Worm (Caenorhabditis elegans): ENCODE measurements around the gene F59E12.9.

Gene F59E12.9

DNA sequence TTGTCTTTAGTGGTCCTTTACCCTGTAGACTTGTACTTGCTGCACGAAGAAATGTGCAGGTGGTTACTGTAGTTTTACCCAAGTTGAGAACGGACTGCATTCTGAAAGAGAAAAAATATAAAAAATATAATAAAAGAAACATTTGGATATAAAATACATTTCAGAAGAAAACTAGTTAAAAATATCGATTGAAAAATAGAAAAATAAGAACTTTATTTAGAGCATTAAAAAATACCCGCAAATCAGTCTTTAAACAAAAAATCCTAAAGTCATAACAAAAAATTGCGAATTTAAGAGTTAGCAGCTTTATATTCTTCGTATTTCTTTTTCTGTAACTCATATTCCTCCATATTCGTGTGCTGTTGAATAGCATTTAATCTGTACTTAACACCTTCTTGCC lies 22.0 kb upstream of the F59E12.9 start, which contains the start of gene C25H3.7:
TSS of gene C25H3.7 (minus strand) at position 101 of the 400 bp plus-strand sequence.
- TF ChIP-seq F13C5.2 (tag; optimal IDR thresholded peaks at IDR 0.05) (no peak), ets-7 (tag; optimal IDR thresholded peaks at IDR 0.05) (no peak), B0310.2 (tag; optimal IDR thresholded peaks at IDR 0.05) (no peak), hnd-1 (tag; optimal IDR thresholded peaks at IDR 0.05) (no peak), scrt-1 (GFP tag; IDR thresholded peaks at IDR 0.05) (no peak), aly-1 (tag; optimal IDR thresholded peaks at IDR 0.05) (no peak), tbx-11 (GFP tag; IDR thresholded peaks at IDR 0.05) (no peak), sea-1 (GFP tag; conservative IDR thresholded peaks at IDR 0.05) (no peak), ceh-36 (tag; optimal IDR thresholded peaks at IDR 0.05) (no peak), hmbx-1 (tag; optimal IDR thresholded peaks at IDR 0.05) (no peak), tra-4 (tag; optimal IDR thresholded peaks at IDR 0.05) (no peak), flt-1 (GFP tag; IDR thresholded peaks at IDR 0.05) (no peak)

ce11 chrII:5667540-5667939 lies 20.7 kb upstream of the F59E12.9 start:
- TF ChIP-seq hmg-4 (GFP tag; optimal IDR thresholded peaks at IDR 0.05): peak; percentile 74
- TF ChIP-seq ceh-13 (GFP tag; optimal IDR thresholded peaks at IDR 0.05): peak; percentile 43
- TF ChIP-seq tbx-37 (GFP tag; conservative IDR thresholded peaks at IDR 0.05): no peak
- TF ChIP-seq pes-1 (GFP tag; IDR thresholded peaks at IDR 0.05): no peak
- no peak for TF ChIP-seq F13C5.2 (tag; optimal IDR thresholded peaks at IDR 0.05)
- TF ChIP-seq ceh-36 (tag; optimal IDR thresholded peaks at IDR 0.05): peak; percentile 65
- TF ChIP-seq B0310.2 (tag; optimal IDR thresholded peaks at IDR 0.05): peak; percentile 10
- TF ChIP-seq hmbx-1 (tag; optimal IDR thresholded peaks at IDR 0.05): no peak
- no peak for TF ChIP-seq aly-1 (tag; optimal IDR thresholded peaks at IDR 0.05)
- TF ChIP-seq tbx-11 (GFP tag; IDR thresholded peaks at IDR 0.05): peak; percentile 63; the same call in 1 of the 2 replicates

DNA sequence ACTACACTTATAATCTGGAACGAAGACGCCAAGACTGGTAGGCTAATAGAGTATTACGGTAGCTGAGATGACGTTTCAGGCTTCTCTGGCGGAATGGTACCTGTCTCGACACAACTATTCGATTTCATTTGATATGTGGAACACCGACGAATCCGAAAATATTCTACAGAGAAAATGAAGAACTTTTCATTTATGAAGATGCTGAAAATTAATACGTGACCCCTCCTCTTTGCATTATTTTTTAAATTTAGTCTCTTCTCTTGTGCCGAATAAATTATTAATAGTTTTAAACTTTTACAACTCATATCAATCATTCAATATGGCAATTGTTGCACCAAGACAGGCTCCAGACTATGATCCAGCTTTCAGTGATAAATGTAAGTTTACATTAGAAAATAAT lies 19.1 kb upstream of the F59E12.9 start, which contains the start of gene C25H3.16:
TSS of gene C25H3.16 (plus strand) at position 301 of the 400 bp plus-strand sequence.
- no peak for TF ChIP-seq F13C5.2 (tag; optimal IDR thresholded peaks at IDR 0.05)
- TF ChIP-seq hnd-1 (tag; optimal IDR thresholded peaks at IDR 0.05): no peak
- TF ChIP-seq pes-1 (GFP tag; IDR thresholded peaks at IDR 0.05): no peak
- TF ChIP-seq tbx-37 (GFP tag; conservative IDR thresholded peaks at IDR 0.05): no peak
- no peak for TF ChIP-seq flt-1 (GFP tag; IDR thresholded peaks at IDR 0.05)
- no peak for TF ChIP-seq hmg-4 (GFP tag; optimal IDR thresholded peaks at IDR 0.05)
- no peak for TF ChIP-seq tbx-11 (GFP tag; IDR thresholded peaks at IDR 0.05)
- TF ChIP-seq ama-1 (optimal IDR thresholded peaks at IDR 0.05): no peak
- no peak for TF ChIP-seq sea-1 (GFP tag; conservative IDR thresholded peaks at IDR 0.05)
- TF ChIP-seq ceh-36 (tag; optimal IDR thresholded peaks at IDR 0.05): no peak
- no peak for TF ChIP-seq scrt-1 (GFP tag; IDR thresholded peaks at IDR 0.05)
- no peak for TF ChIP-seq aly-1 (tag; optimal IDR thresholded peaks at IDR 0.05)
- no peak for TF ChIP-seq ets-7 (tag; optimal IDR thresholded peaks at IDR 0.05)
- TF ChIP-seq ceh-13 (GFP tag; optimal IDR thresholded peaks at IDR 0.05): no peak
- TF ChIP-seq tra-4 (tag; optimal IDR thresholded peaks at IDR 0.05): no peak
- no peak for TF ChIP-seq hmbx-1 (tag; optimal IDR thresholded peaks at IDR 0.05)
- TF ChIP-seq B0310.2 (tag; optimal IDR thresholded peaks at IDR 0.05): no peak

DNA sequence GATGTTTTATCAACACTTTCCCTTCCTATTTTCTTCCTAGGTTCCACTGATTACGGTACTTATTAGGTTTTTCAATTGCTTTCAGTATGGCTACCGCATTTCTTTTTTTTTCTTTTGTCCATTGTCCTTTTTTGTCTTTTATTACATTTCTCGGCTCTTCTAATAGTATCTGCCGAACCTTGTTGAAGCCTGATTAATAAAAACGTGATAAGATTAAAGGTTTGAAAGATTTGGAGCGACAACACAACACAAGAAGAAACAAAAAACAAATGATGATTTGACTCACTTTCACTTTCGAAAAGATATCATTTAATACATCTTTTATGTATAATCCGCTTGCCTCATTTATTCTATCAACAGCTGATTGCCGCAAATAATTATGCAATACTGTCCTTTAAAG lies 18.2 kb upstream of the F59E12.9 start, which contains the start of gene C25H3.15:
TSS of gene C25H3.15 (plus strand) at position 301 of the 400 bp plus-strand sequence.
- TF ChIP-seq tbx-11 (GFP tag; IDR thresholded peaks at IDR 0.05) (no peak), ets-7 (tag; optimal IDR thresholded peaks at IDR 0.05) (no peak), flt-1 (GFP tag; IDR thresholded peaks at IDR 0.05) (no peak), ceh-13 (GFP tag; optimal IDR thresholded peaks at IDR 0.05) (no peak), scrt-1 (GFP tag; IDR thresholded peaks at IDR 0.05) (no peak), hmbx-1 (tag; optimal IDR thresholded peaks at IDR 0.05) (no peak), ceh-36 (tag; optimal IDR thresholded peaks at IDR 0.05) (no peak), hmg-4 (GFP tag; optimal IDR thresholded peaks at IDR 0.05) (no peak), hnd-1 (tag; optimal IDR thresholded peaks at IDR 0.05) (no peak), pes-1 (GFP tag; IDR thresholded peaks at IDR 0.05) (no peak), sea-1 (GFP tag; conservative IDR thresholded peaks at IDR 0.05) (no peak), F13C5.2 (tag; optimal IDR thresholded peaks at IDR 0.05) (no peak), aly-1 (tag; optimal IDR thresholded peaks at IDR 0.05) (no peak), tra-4 (tag; optimal IDR thresholded peaks at IDR 0.05) (no peak), B0310.2 (tag; optimal IDR thresholded peaks at IDR 0.05) (no peak), ama-1 (optimal IDR thresholded peaks at IDR 0.05) (no peak), tbx-37 (GFP tag; conservative IDR thresholded peaks at IDR 0.05) (no peak)

- no peak for TF ChIP-seq ama-1 (optimal IDR thresholded peaks at IDR 0.05)
- TF ChIP-seq B0310.2 (tag; optimal IDR thresholded peaks at IDR 0.05): no peak
These were observed 16.4 kb upstream of the F59E12.9 start for ce11 chrII:5663180-5663791.

DNA sequence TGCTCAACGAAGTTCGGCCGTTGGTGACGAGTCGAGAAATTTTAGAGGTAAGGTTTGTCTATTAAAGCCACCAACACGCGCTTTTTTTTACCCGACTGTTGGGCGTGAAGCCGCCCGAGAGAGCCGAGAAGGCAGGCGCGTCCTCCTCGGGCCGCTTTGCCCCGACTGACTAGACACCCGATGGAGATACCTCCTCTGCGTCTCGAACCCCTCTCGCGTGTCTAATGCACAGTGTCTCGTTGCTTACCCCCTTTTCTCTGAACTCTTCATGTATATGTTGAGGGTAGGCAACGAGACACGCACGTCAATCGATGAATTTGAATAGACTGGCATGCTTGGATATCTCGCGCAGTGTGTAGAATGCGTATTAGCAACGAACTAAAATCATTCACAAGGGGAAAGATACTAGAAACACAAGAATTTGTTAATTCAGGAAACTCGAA lies 14.9 kb upstream of the F59E12.9 start:
- peak; percentile 72 for TF ChIP-seq tra-4 (tag; optimal IDR thresholded peaks at IDR 0.05)
- TF ChIP-seq tbx-11 (GFP tag; IDR thresholded peaks at IDR 0.05): peak; percentile 80
- TF ChIP-seq ets-7 (tag; optimal IDR thresholded peaks at IDR 0.05): peak; percentile 40
- TF ChIP-seq flt-1 (GFP tag; IDR thresholded peaks at IDR 0.05): peak; percentile 73
- TF ChIP-seq hmbx-1 (tag; optimal IDR thresholded peaks at IDR 0.05): peak; percentile 78
- peak; percentile 92 for TF ChIP-seq hmg-4 (GFP tag; optimal IDR thresholded peaks at IDR 0.05)
- TF ChIP-seq F13C5.2 (tag; optimal IDR thresholded peaks at IDR 0.05): peak; percentile 73
- peak; percentile 93 for TF ChIP-seq sea-1 (GFP tag; conservative IDR thresholded peaks at IDR 0.05)
- TF ChIP-seq ceh-36 (tag; optimal IDR thresholded peaks at IDR 0.05): peak; percentile 66
- TF ChIP-seq B0310.2 (tag; optimal IDR thresholded peaks at IDR 0.05): peak; percentile 82
- TF ChIP-seq ama-1 (optimal IDR thresholded peaks at IDR 0.05): peak; percentile 96
- peak; percentile 83 for TF ChIP-seq pes-1 (GFP tag; IDR thresholded peaks at IDR 0.05)
- TF ChIP-seq ceh-13 (GFP tag; optimal IDR thresholded peaks at IDR 0.05): peak; percentile 19
- peak; percentile 90 for TF ChIP-seq scrt-1 (GFP tag; IDR thresholded peaks at IDR 0.05)
- TF ChIP-seq tbx-37 (GFP tag; conservative IDR thresholded peaks at IDR 0.05): peak; percentile 72
- TF ChIP-seq hnd-1 (tag; optimal IDR thresholded peaks at IDR 0.05): peak; percentile 64
- TF ChIP-seq aly-1 (tag; optimal IDR thresholded peaks at IDR 0.05): peak; percentile 83

Measured in whole organism, early embryonic.